Fruit fly (Drosophila melanogaster): ENCODE data around the gene CG10098.
A peak's percentile ranks its signal among the peaks of the same experiment; 100 is the strongest.

Gene CG10098

dm6 chr3R:7123699-7124098, 649 bp upstream of the CG10098 start (continued):
- TF ChIP-seq Trl (optimal IDR thresholded peaks at IDR 0.05) = peak in 1 of 2 experiments; percentile 9
- no peak for TF ChIP-seq Trl (GFP tag; optimal IDR thresholded peaks at IDR 0.05)
- TF ChIP-seq ci (GFP tag; IDR thresholded peaks at IDR 0.05) = peak; percentile 66
- no peak for TF ChIP-seq amos (GFP tag; IDR thresholded peaks at IDR 0.05; ENCODE audit: partially characterized antibody)
- no peak for TF ChIP-seq crc (GFP tag; optimal IDR thresholded peaks at IDR 0.05)
- no peak for TF ChIP-seq Scr (GFP tag; IDR thresholded peaks at IDR 0.05; ENCODE audit: partially characterized antibody)
- no peak for TF ChIP-seq CG13287 (GFP tag; IDR thresholded peaks at IDR 0.05; ENCODE audit: partially characterized antibody)
- TF ChIP-seq MESR4 (GFP tag; optimal IDR thresholded peaks at IDR 0.05) = peak; percentile 91
- no peak for TF ChIP-seq CG4424 (GFP tag; optimal IDR thresholded peaks at IDR 0.05)
- TF ChIP-seq fd64A (GFP tag; optimal IDR thresholded peaks at IDR 0.05) = no peak
- no peak for TF ChIP-seq jumu (GFP tag; optimal IDR thresholded peaks at IDR 0.05)
- TF ChIP-seq CG8478 (optimal IDR thresholded peaks at IDR 0.05) = peak; percentile 94
- peak; percentile 8; the same call in 1 of the 2 replicates for TF ChIP-seq bbx (GFP tag; IDR thresholded peaks at IDR 0.05; ENCODE audit: partially characterized antibody)
- no peak for TF ChIP-seq CG11696 (GFP tag; IDR thresholded peaks at IDR 0.05)
- peak in 1 of 2 experiments; percentile 17 for TF ChIP-seq insv (GFP tag; optimal IDR thresholded peaks at IDR 0.05)
- peak; percentile 84 for TF ChIP-seq sr (GFP tag; IDR thresholded peaks at IDR 0.05)
- peak; percentile 100 for TF ChIP-seq CG4360 (GFP tag; IDR thresholded peaks at IDR 0.05)
- peak; percentile 8 for TF ChIP-seq Dp (GFP tag; optimal IDR thresholded peaks at IDR 0.05)
- TF ChIP-seq CG15073 (GFP tag; optimal IDR thresholded peaks at IDR 0.05) = no peak
- no peak for TF ChIP-seq pb (GFP tag; optimal IDR thresholded peaks at IDR 0.05)
- TF ChIP-seq CG17385 (GFP tag; optimal IDR thresholded peaks at IDR 0.05) = no peak
- TF ChIP-seq C15 (GFP tag; IDR thresholded peaks at IDR 0.05) = no peak
- TF ChIP-seq peb (GFP tag; IDR thresholded peaks at IDR 0.05) = no peak
- TF ChIP-seq kay (GFP tag; optimal IDR thresholded peaks at IDR 0.05) = no peak
- no peak for TF ChIP-seq CG3281 (GFP tag; optimal IDR thresholded peaks at IDR 0.05)
- TF ChIP-seq CG15479 (GFP tag; optimal IDR thresholded peaks at IDR 0.05) = peak; percentile 88
- TF ChIP-seq CG2712 (tag; optimal IDR thresholded peaks at IDR 0.05) = no peak
- no peak for TF ChIP-seq CkIIα-i1 (GFP tag; IDR thresholded peaks at IDR 0.05)

dm6 chr3R:7127966-7128365, 3.6 kb downstream of the CG10098 start, which contains the start of gene CG10068:
TSS of gene CG10068 (minus strand) at chr3R:7128027.
- TF ChIP-seq ranshi (GFP tag; IDR thresholded peaks at IDR 0.05) (peak; percentile 91), gsb-n (tag; optimal IDR thresholded peaks at IDR 0.05) (peak; percentile 90), gfzf (GFP tag; optimal IDR thresholded peaks at IDR 0.05) (peak; percentile 60), crol (GFP tag; IDR thresholded peaks at IDR 0.05) (peak; percentile 45; the same call in 1 of the 2 replicates), CG4730 (GFP tag; IDR thresholded peaks at IDR 0.05) (peak; percentile 82), ato (GFP tag; IDR thresholded peaks at IDR 0.05; ENCODE audit: partially characterized antibody) (no peak), CG17568 (GFP tag; optimal IDR thresholded peaks at IDR 0.05) (peak; percentile 75), jigr1 (GFP tag; IDR thresholded peaks at IDR 0.05) (peak; percentile 17; the same call in 1 of the 3 replicates), unpg (GFP tag; optimal IDR thresholded peaks at IDR 0.05) (peak; percentile 93), chm (GFP tag; IDR thresholded peaks at IDR 0.05) (peak; percentile 93), CG7928 (GFP tag; optimal IDR thresholded peaks at IDR 0.05) (peak; percentile 38), CG4360 (GFP tag; IDR thresholded peaks at IDR 0.05) (peak; percentile 68), CG12071 (GFP tag; optimal IDR thresholded peaks at IDR 0.05) (peak; percentile 60), Tbp (GFP tag; optimal IDR thresholded peaks at IDR 0.05) (no peak), CG15601 (tag; optimal IDR thresholded peaks at IDR 0.05) (peak; percentile 88), nerfin-1 (tag; optimal IDR thresholded peaks at IDR 0.05) (peak; percentile 80), Nf-YC (tag; optimal IDR thresholded peaks at IDR 0.05) (peak; percentile 75), fd96Cb (tag; optimal IDR thresholded peaks at IDR 0.05) (peak; percentile 88), sim (GFP tag; IDR thresholded peaks at IDR 0.05) (peak; percentile 91), repo (GFP tag; optimal IDR thresholded peaks at IDR 0.05) (peak; percentile 72), CG18262 (tag; optimal IDR thresholded peaks at IDR 0.05) (peak; percentile 91), CG3065 (GFP tag; optimal IDR thresholded peaks at IDR 0.05) (peak; percentile 52), CG6654 (GFP tag; optimal IDR thresholded peaks at IDR 0.05) (peak; percentile 56), sisA (GFP tag; IDR thresholded peaks at IDR 0.05) (peak; percentile 78), Neu2 (GFP tag; optimal IDR thresholded peaks at IDR 0.05; ENCODE audit: borderline replicate concordance) (peak; percentile 68), CG10147 (GFP tag; optimal IDR thresholded peaks at IDR 0.05) (peak; percentile 83)
